Fruit fly (Drosophila melanogaster) Kc167 (cell line): ENCODE data around the gene Lip3.

Source experiments
- Myc ChIP-seq: fragments of >200 bp; optimal IDR thresholded peaks from 2 replicates; lab custom pipeline; 2017; ENCODE audit warnings: missing external identifiers
- Sin3A ChIP-seq: fragments of >200 bp; optimal IDR thresholded peaks from 2 replicates; lab custom pipeline; 2018; ENCODE audit warnings: missing external identifiers
- h ChIP-seq: fragments of >200 bp; optimal IDR thresholded peaks from 3 replicates; lab custom pipeline; 2018; ENCODE audit warnings: missing external identifiers
- insv ChIP-seq: fragments of >200 bp; optimal IDR thresholded peaks from 3 replicates; lab custom pipeline; 2018; ENCODE audit warnings: missing external identifiers
- psq ChIP-seq: fragments of >200 bp; optimal IDR thresholded peaks from 2 replicates; lab custom pipeline; 2017; ENCODE audit warnings: missing external identifiers
- ttk ChIP-seq: sonication (Bioruptor generic); optimal IDR thresholded peaks from 2 replicates; lab custom pipeline; 2017; ENCODE audit warnings: missing external identifiers

Gene Lip3

DNA sequence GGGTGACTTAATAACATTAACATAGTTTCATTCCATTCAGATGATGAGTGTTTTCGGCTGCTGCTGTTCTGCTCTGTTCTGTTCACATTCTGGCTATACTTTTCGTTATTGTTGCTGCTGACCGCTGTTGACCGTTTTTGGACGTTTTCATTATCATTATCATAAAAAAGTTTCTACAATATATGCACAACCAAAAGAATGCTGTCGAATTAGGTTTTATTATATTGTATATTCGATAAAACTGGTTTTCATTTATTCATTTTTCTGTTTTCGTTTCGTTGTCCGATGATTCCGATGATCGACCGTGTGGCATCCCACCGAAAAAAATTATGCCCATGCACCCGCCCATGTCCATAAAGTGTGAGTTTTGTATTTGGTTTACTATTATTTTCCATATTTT lies 38.7 kb downstream of the Lip3 start:
- TF ChIP-seq ttk (lab: Kevin White, UChicago) (no peak), insv (lab: Kevin White, UChicago) (no peak), Myc (lab: Kevin White, UChicago) (no peak), h (no peak), psq (no peak), Sin3A (no peak)
